Worm (Caenorhabditis elegans): ENCODE data around the gene C29A12.1.
A peak's percentile ranks its signal among the peaks of the same experiment; 100 is the strongest.

The C29A12.1 gene

DNA sequence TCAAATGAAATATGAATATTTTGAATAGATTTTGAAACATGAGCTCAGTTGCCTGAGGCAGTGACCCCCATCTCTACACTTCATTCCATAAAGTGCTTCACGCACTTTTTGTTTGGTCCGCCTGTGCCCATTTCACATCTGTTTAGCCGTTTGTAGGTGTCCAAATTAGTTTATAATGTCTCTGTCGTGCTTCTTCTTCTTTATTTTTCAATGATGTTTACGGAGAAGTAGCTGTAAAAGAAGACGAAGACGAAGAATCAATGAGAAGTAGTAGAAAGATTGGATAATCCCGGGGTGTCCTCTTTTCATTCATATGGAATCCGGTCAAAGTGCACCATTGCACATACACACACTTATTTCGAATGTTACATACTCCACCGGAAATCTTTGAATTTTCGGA is 26.1 kb upstream of the C29A12.1 start:
- TF ChIP-seq tbx-8 (GFP tag; optimal IDR thresholded peaks at IDR 0.05), result no peak
- TF ChIP-seq ceh-43 (GFP tag; optimal IDR thresholded peaks at IDR 0.05), result no peak
- TF ChIP-seq sem-2 (GFP tag; optimal IDR thresholded peaks at IDR 0.05), result no peak
- TF ChIP-seq ces-1 (GFP tag; optimal IDR thresholded peaks at IDR 0.05), result peak; percentile 75
- no peak for TF ChIP-seq mab-5 (tag; optimal IDR thresholded peaks at IDR 0.05)

DNA sequence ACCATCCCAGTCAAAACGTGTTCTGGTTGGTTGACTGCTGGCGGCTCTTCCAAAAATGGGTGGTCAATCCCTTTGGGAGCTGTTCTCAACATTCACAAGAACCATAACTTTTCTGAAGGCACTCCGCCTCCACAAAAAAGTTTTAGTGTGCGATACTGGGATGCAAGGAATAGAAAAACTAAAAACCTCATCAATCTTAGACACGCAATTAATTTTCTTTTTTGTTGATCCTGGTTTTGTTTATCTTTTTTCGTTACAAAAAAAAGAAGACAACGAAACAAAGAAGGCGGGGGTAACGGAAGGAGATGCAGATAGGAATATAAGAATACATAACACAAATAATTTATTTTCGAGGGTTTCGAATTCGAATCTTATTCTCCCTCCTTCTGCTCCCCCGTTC is 24.9 kb upstream of the C29A12.1 start:
- no peak for TF ChIP-seq nhr-2 (tag; optimal IDR thresholded peaks at IDR 0.05)
- no peak for TF ChIP-seq nhr-12 (tag; optimal IDR thresholded peaks at IDR 0.05)
- TF ChIP-seq zip-8 (tag; optimal IDR thresholded peaks at IDR 0.05), result no peak
- TF ChIP-seq sem-2 (GFP tag; optimal IDR thresholded peaks at IDR 0.05), result no peak
- TF ChIP-seq ztf-11 (tag; optimal IDR thresholded peaks at IDR 0.05), result no peak

DNA sequence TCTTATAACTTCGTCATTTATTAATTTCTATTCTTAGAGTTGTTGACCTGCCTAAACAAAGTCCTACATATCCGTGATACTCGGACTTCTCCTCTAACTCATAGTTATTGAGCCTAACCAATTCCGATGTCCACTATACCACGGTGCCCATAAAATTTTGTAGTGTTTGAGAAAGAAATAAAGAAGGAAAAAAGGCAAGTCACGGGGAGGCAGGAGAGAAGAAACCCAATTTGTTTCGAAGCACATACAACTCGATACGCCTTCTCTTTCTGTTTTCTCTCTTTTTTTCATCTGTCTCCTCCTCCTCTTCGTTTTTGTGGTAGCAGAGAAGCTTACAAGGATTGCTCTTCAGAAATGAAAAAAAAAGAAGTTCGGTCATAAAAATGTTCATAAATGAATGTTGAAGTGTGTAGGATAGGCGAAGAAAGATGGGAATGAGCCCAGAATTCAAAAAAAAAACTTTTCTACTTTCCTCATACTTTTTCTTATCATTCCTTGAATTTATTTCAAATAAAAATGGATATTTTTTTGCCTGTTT is 21.5 kb upstream of the C29A12.1 start:
- TF ChIP-seq zip-8 (tag; optimal IDR thresholded peaks at IDR 0.05) (no peak), ces-1 (GFP tag; optimal IDR thresholded peaks at IDR 0.05) (peak; percentile 54)

DNA sequence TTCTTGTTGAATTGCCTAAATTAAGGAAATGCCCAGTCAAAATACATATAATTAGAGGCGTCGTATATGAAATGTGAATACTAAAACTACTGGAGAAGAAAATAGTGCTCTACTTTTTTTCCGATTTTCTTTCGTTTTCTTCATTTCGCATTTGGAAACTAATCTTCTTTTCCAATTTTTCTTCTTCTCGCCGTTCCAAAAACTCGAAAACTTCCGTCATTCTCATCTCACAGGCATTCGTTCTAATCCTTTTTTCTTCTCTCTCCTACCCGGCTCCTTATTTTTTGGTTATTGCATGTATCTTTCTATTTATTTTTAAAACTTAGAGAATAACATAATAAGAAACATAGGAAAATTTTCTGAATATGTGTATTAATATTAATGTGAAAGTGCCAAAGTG is 19.6 kb upstream of the C29A12.1 start:
- TF ChIP-seq tbx-8 (GFP tag; optimal IDR thresholded peaks at IDR 0.05) (no peak), unc-39 (tag; optimal IDR thresholded peaks at IDR 0.05) (no peak)

DNA sequence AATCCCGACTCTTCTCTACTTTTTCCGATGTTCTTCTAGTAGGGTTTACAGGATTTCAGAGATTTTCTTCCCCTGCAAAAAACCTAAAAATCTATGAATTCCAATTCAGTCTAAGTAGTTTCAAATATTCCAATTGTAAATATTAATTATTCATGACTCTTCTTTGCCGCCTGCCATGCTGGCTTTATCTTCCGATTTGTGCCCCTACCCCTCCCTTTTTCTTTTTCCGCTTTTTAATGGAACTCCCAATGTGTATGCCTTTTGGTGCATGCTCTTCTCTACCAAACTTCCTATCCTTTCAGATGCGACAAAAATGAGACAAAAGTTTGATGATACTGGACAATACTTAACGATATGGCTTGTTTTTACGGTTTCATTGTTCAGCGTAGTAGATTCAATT is 11.4 kb upstream of the C29A12.1 start, which contains the start of gene nrx-1:
Gene nrx-1 (plus strand): TSS at position 301 of the 400 bp plus-strand sequence.
- TF ChIP-seq M03D4.4 (tag; optimal IDR thresholded peaks at IDR 0.05), result no peak
- no peak for TF ChIP-seq snpc-4 (tag; optimal IDR thresholded peaks at IDR 0.05)
- TF ChIP-seq nhr-12 (tag; optimal IDR thresholded peaks at IDR 0.05), result no peak
- TF ChIP-seq mep-1 (tag; optimal IDR thresholded peaks at IDR 0.05), result no peak
- TF ChIP-seq lsy-2 (tag; optimal IDR thresholded peaks at IDR 0.05), result no peak
- no peak for TF ChIP-seq nhr-28 (tag; optimal IDR thresholded peaks at IDR 0.05)
- TF ChIP-seq tbx-8 (GFP tag; optimal IDR thresholded peaks at IDR 0.05), result no peak
- TF ChIP-seq unc-62 (GFP tag; optimal IDR thresholded peaks at IDR 0.05), result no peak
- no peak for TF ChIP-seq pha-4 (tag; optimal IDR thresholded peaks at IDR 0.05)
- no peak for TF ChIP-seq unc-39 (tag; optimal IDR thresholded peaks at IDR 0.05)
- TF ChIP-seq unc-120 (tag; optimal IDR thresholded peaks at IDR 0.05; ENCODE audit: poor library complexity, severe bottlenecking), result no peak

DNA sequence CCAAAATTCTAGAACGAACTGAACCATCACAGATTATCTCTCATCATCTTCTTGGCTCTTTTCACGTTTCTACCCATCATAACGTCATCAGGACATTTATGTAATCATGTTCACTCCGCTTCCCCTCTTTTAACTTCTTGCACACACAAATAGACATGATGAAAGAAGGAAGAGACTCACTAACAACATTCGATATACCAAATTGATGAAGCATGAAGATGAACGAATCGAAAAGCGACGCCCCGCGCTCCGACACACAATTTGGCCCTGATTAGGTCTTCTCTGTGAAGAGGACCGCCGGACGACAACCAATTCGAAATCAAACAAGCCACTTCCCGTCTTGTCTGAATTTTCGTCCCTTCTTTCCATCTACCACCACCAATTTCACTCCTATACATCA is 5.2 kb upstream of the C29A12.1 start:
- TF ChIP-seq elt-1 (tag; optimal IDR thresholded peaks at IDR 0.05; ENCODE audit: borderline replicate concordance, insufficient read depth), result no peak
- TF ChIP-seq ces-1 (GFP tag; optimal IDR thresholded peaks at IDR 0.05), result peak; percentile 94

DNA sequence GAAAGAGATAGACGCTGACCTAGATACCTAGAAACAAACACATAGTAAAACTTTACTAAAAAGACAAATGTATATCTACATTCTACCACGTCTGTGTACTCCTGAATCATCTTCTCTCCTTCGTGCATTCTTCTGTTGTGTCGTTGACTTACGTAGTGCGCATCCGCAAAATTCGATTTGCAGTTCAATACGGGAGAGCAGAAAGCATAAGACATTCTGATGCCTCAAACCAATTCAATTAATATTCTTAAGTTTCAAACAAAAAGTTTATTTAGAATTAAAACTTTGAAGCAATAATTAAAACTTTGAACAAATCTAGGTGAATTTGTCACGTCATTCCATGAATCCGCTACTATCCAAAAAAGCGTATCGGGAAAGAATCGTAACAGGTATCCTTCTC is 3.5 kb upstream of the C29A12.1 start:
- peak; percentile 88 for TF ChIP-seq ces-1 (GFP tag; optimal IDR thresholded peaks at IDR 0.05)
- TF ChIP-seq flh-1 (GFP tag; optimal IDR thresholded peaks at IDR 0.05), result no peak

DNA sequence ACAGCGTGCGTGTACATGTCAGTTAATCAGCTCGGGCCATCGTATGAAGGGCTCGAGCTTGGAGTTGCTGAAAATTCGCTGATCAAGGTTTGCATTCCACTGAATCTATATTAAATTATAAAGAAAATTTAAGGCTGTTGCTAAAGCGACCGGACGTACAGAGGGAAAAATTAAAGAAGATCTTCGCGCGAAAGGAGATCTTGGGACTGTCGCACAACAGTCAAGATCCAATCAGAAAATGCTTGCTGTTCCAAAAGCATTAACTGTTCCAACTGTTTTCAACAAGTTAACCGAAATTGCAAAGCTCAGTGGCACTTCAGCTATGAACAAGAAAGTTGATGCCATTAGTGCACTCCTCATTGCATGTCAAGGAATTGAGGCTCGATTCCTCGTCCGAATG is 1.0 kb upstream of the C29A12.1 start:
- TF ChIP-seq ceh-43 (GFP tag; optimal IDR thresholded peaks at IDR 0.05) (no peak), mab-5 (tag; optimal IDR thresholded peaks at IDR 0.05) (no peak), cnd-1 (tag; optimal IDR thresholded peaks at IDR 0.05) (no peak), nhr-76 (tag; optimal IDR thresholded peaks at IDR 0.05) (no peak), unc-62 (GFP tag; optimal IDR thresholded peaks at IDR 0.05) (no peak), nhr-12 (tag; optimal IDR thresholded peaks at IDR 0.05) (no peak), mls-2 (tag; optimal IDR thresholded peaks at IDR 0.05) (no peak), snpc-4 (tag; optimal IDR thresholded peaks at IDR 0.05) (no peak), ham-2 (GFP tag; optimal IDR thresholded peaks at IDR 0.05) (no peak), M03D4.4 (tag; optimal IDR thresholded peaks at IDR 0.05) (no peak), mep-1 (tag; optimal IDR thresholded peaks at IDR 0.05) (no peak), ceh-83 (GFP tag; optimal IDR thresholded peaks at IDR 0.05) (no peak), ces-1 (GFP tag; optimal IDR thresholded peaks at IDR 0.05) (no peak), blmp-1 (tag; optimal IDR thresholded peaks at IDR 0.05) (no peak), drap-1 (GFP tag; optimal IDR thresholded peaks at IDR 0.05) (no peak), hlh-1 (tag; optimal IDR thresholded peaks at IDR 0.05) (no peak), nhr-237 (tag; optimal IDR thresholded peaks at IDR 0.05) (no peak), bed-3 (GFP tag; optimal IDR thresholded peaks at IDR 0.05) (no peak), sptf-1 (tag; optimal IDR thresholded peaks at IDR 0.05) (no peak)

Measured in whole organism, mixed stage, embryonic.